Worm (Caenorhabditis elegans) whole organism, mixed stage, embryonic: Measurements from ENCODE around the gene citk-2.

ENCODE experiments used
- lin-13 ChIP-seq: fragments of 150-350 bp; optimal IDR thresholded peaks from 2 replicates; lab custom pipeline; 2014; ENCODE audit warnings: missing biosample characterization, missing genetic modification characterization
- snpc-4 ChIP-seq: fragments of 150-350 bp; optimal IDR thresholded peaks from 2 replicates; lab custom pipeline; 2014; ENCODE audit warnings: missing biosample characterization, missing genetic modification characterization
- unc-62 ChIP-seq: fragments of 150-350 bp; optimal IDR thresholded peaks from 2 replicates; lab custom pipeline; 2014; ENCODE audit warnings: missing biosample characterization, missing genetic modification reagents, missing genetic modification characterization

ce11 chrII:5031612-5032011 is 32.3 kb downstream of the citk-2 start, which contains the start of gene wdr-83:
- TF ChIP-seq lin-13 (tag; lab: Kevin White, UChicago): no peak
- TF ChIP-seq unc-62 (GFP tag; lab: Kevin White, UChicago): no peak
- TF ChIP-seq snpc-4: no peak
